Worm (Caenorhabditis elegans) whole organism, young adult: ENCODE results near the gene F35D2.6.
A peak's percentile ranks its signal among the peaks of the same experiment; 100 is the strongest.

Source experiments
- B0261.1 ChIP-seq: sonication (generic microtip); optimal IDR thresholded peaks from 2 replicates; lab custom pipeline; 2016; ENCODE audit warnings: mild to moderate bottlenecking, missing genetic modification characterization, moderate library complexity, missing compliant biosample characterization
- B0336.3 ChIP-seq: fragments of 200-800 bp; sonication (Bioruptor generic); IDR thresholded peaks from 2 replicates; pipeline ENCODE4 v1.3.6; 2022; ENCODE audit warnings: missing genetic modification characterization, missing compliant biosample characterization
- C06A6.2 ChIP-seq: fragments of 200-800 bp; sonication (Bioruptor generic); conservative IDR thresholded peaks from 2 replicates; pipeline ENCODE4 v1.3.6; 2022; ENCODE audit warnings: missing genetic modification characterization, missing compliant biosample characterization
- D2030.7 ChIP-seq: fragments of 200-800 bp; sonication (Bioruptor generic); IDR thresholded peaks from 2 replicates; pipeline ENCODE4 v1.3.6; 2022; ENCODE audit warnings: missing genetic modification reagents, missing genetic modification characterization, missing compliant biosample characterization
- F22D6.2 ChIP-seq: sonication (generic microtip); optimal IDR thresholded peaks from 2 replicates; lab custom pipeline; 2016; ENCODE audit warnings: mild to moderate bottlenecking, missing genetic modification characterization, missing compliant biosample characterization
- F37B4.10 ChIP-seq: fragments of 200-800 bp; sonication (Bioruptor generic); IDR thresholded peaks from 2 replicates; pipeline ENCODE4 v1.3.6; 2022; ENCODE audit warnings: missing genetic modification characterization, missing compliant biosample characterization
- F39B2.1 ChIP-seq: fragments of 200-800 bp; sonication (Bioruptor generic); IDR thresholded peaks from 2 replicates; pipeline ENCODE4 v1.3.6; 2022; ENCODE audit warnings: missing genetic modification reagents, missing genetic modification characterization, missing compliant biosample characterization
- T07F8.4 ChIP-seq: sonication (generic microtip); optimal IDR thresholded peaks from 2 replicates; lab custom pipeline; 2016; ENCODE audit warnings: mild to moderate bottlenecking, missing genetic modification characterization, moderate library complexity, missing compliant biosample characterization
- T26A5.8 ChIP-seq: sonication (generic microtip); optimal IDR thresholded peaks from 2 replicates; lab custom pipeline; 2016; ENCODE audit warnings: missing genetic modification characterization, missing compliant biosample characterization
- Y53G8AR.9 ChIP-seq: fragments of 200-800 bp; sonication (Bioruptor generic); conservative IDR thresholded peaks from 2 replicates; pipeline ENCODE4 v1.3.6; 2022; ENCODE audit warnings: missing genetic modification reagents, missing genetic modification characterization, missing compliant biosample characterization
- Y95B8A.8 ChIP-seq: fragments of 200-800 bp; sonication (Bioruptor generic); IDR thresholded peaks from 2 replicates; pipeline ENCODE4 v1.3.6; 2022; ENCODE audit warnings: missing genetic modification reagents, missing genetic modification characterization, missing compliant biosample characterization
- ZK185.1 ChIP-seq: sonication (generic microtip); optimal IDR thresholded peaks from 2 replicates; lab custom pipeline; 2016; ENCODE audit warnings: mild to moderate bottlenecking, missing genetic modification characterization, missing compliant biosample characterization; ENCODE audit not compliant: poor library complexity, severe bottlenecking
- aptf-3 ChIP-seq: fragments of 200-800 bp; sonication (Bioruptor generic); IDR thresholded peaks from 2 replicates; pipeline ENCODE4 v1.3.6; 2022; ENCODE audit warnings: missing genetic modification characterization, missing compliant biosample characterization
- atf-7 ChIP-seq: sonication (generic microtip); optimal IDR thresholded peaks from 2 replicates; lab custom pipeline; 2017; ENCODE audit warnings: mild to moderate bottlenecking, missing genetic modification characterization, missing compliant biosample characterization
- athp-1 ChIP-seq: sonication (generic microtip); optimal IDR thresholded peaks from 2 replicates; lab custom pipeline; 2017; ENCODE audit warnings: mild to moderate bottlenecking, missing genetic modification characterization, missing compliant biosample characterization
- attf-5 ChIP-seq: fragments of 200-800 bp; sonication (Bioruptor generic); optimal IDR thresholded peaks from 2 replicates; lab custom pipeline; 2018; ENCODE audit warnings: mild to moderate bottlenecking, missing genetic modification characterization, missing compliant biosample characterization
- ccch-3 ChIP-seq: fragments of 200-800 bp; sonication (Bioruptor generic); optimal IDR thresholded peaks from 2 replicates; lab custom pipeline; 2018; ENCODE audit warnings: mild to moderate bottlenecking, missing genetic modification characterization, missing compliant biosample characterization
- ceh-40 ChIP-seq: fragments of 200-800 bp; sonication (Bioruptor generic); IDR thresholded peaks from 2 replicates; pipeline ENCODE4 v1.3.6; 2022; ENCODE audit warnings: missing genetic modification characterization, missing compliant biosample characterization
- chd-7 ChIP-seq: sonication (generic microtip); optimal IDR thresholded peaks from 2 replicates; lab custom pipeline; 2016; ENCODE audit warnings: mild to moderate bottlenecking, missing genetic modification characterization, moderate library complexity, missing compliant biosample characterization
- dox-1 ChIP-seq: fragments of 200-800 bp; sonication (Bioruptor generic); IDR thresholded peaks from 2 replicates; pipeline ENCODE4 v1.3.6; 2022; ENCODE audit warnings: missing genetic modification reagents, missing genetic modification characterization, missing compliant biosample characterization
- egl-44 ChIP-seq: fragments of 200-800 bp; sonication (Bioruptor generic); IDR thresholded peaks from 2 replicates; pipeline ENCODE4 v1.3.6; 2022; ENCODE audit warnings: missing genetic modification reagents, missing genetic modification characterization, missing compliant biosample characterization
- ets-4 ChIP-seq: fragments of 200-800 bp; sonication (Bioruptor generic); optimal IDR thresholded peaks from 2 replicates; lab custom pipeline; 2018; ENCODE audit warnings: mild to moderate bottlenecking, missing genetic modification characterization, missing compliant biosample characterization
- hmg-1.2 ChIP-seq: fragments of 200-800 bp; sonication (Bioruptor generic); IDR thresholded peaks from 2 replicates; pipeline ENCODE4 v1.3.6; 2022; ENCODE audit warnings: missing genetic modification reagents, missing genetic modification characterization, missing compliant biosample characterization
- hsf-1 ChIP-seq: fragments of 200-800 bp; sonication (Bioruptor generic); IDR thresholded peaks from 2 replicates; pipeline ENCODE4 v1.3.6; 2022; ENCODE audit warnings: missing genetic modification reagents, missing genetic modification characterization, missing compliant biosample characterization
- let-526 ChIP-seq: fragments of 200-800 bp; sonication (Bioruptor generic); IDR thresholded peaks from 2 replicates; pipeline ENCODE4 v1.3.6; 2022; ENCODE audit warnings: missing genetic modification reagents, missing genetic modification characterization, missing compliant biosample characterization
- let-607 ChIP-seq, 2 experiments: fragments of 200-800 bp in 1 of 2; sonication (Bioruptor generic) in 1 of 2; sonication (generic microtip) in 1 of 2; optimal IDR thresholded peaks; 2 replicates each; lab custom pipeline; 2016 to 2018; ENCODE audit warnings: mild to moderate bottlenecking in 2 of 2, missing compliant biosample characterization in 2 of 2, missing genetic modification characterization in 2 of 2, moderate library complexity in 2 of 2, missing genotype in 1 of 2
- lin-54 ChIP-seq: fragments of 200-800 bp; sonication (Bioruptor generic); optimal IDR thresholded peaks from 2 replicates; lab custom pipeline; 2018; ENCODE audit warnings: mild to moderate bottlenecking, missing genetic modification characterization, missing compliant biosample characterization
- mel-28 ChIP-seq: sonication (generic microtip); optimal IDR thresholded peaks from 2 replicates; lab custom pipeline; 2016; ENCODE audit warnings: borderline replicate concordance, mild to moderate bottlenecking, missing genetic modification characterization, missing compliant biosample characterization
- nfya-2 ChIP-seq: fragments of 200-800 bp; sonication (Bioruptor generic); IDR thresholded peaks from 2 replicates; pipeline ENCODE4 v1.3.6; 2022; ENCODE audit warnings: missing genetic modification reagents, missing genetic modification characterization, missing compliant biosample characterization
- nfyb-1 ChIP-seq: fragments of 200-800 bp; sonication (Bioruptor generic); IDR thresholded peaks from 2 replicates; pipeline ENCODE4 v1.3.6; 2022; ENCODE audit warnings: missing genetic modification reagents, missing genetic modification characterization, missing compliant biosample characterization
- nhr-80 ChIP-seq: sonication (generic microtip); optimal IDR thresholded peaks from 2 replicates; lab custom pipeline; 2016; ENCODE audit warnings: missing genetic modification characterization, missing compliant biosample characterization
- pbrm-1 ChIP-seq: fragments of 200-800 bp; sonication (Bioruptor generic); IDR thresholded peaks from 2 replicates; pipeline ENCODE4 v1.3.6; 2022; ENCODE audit warnings: missing genetic modification reagents, missing genetic modification characterization, missing compliant biosample characterization
- pha-4 ChIP-seq: fragments of 150-350 bp; sonication (generic microtip); optimal IDR thresholded peaks from 2 replicates; lab custom pipeline; 2014; ENCODE audit warnings: missing biosample characterization, missing genetic modification reagents, missing genetic modification characterization
- snpc-3.4 ChIP-seq: sonication (generic microtip); optimal IDR thresholded peaks from 2 replicates; lab custom pipeline; 2017; ENCODE audit warnings: missing genetic modification characterization, mild to moderate bottlenecking, missing compliant biosample characterization, antibody characterized with exemption, moderate library complexity, missing genotype, missing genetic modification reagents
- somi-1 ChIP-seq: fragments of 200-800 bp; sonication (Bioruptor generic); optimal IDR thresholded peaks from 2 replicates; lab custom pipeline; 2018; ENCODE audit warnings: mild to moderate bottlenecking, missing genetic modification characterization, missing compliant biosample characterization
- tlf-1 ChIP-seq: fragments of 200-800 bp; sonication (Bioruptor generic); optimal IDR thresholded peaks from 2 replicates; lab custom pipeline; 2018; ENCODE audit warnings: mild to moderate bottlenecking, missing genetic modification characterization, missing compliant biosample characterization
- xnd-1 ChIP-seq: sonication (generic microtip); optimal IDR thresholded peaks from 2 replicates; lab custom pipeline; 2016; ENCODE audit warnings: missing genotype, missing genetic modification reagents, missing genetic modification characterization, missing compliant biosample characterization
- ztf-18 ChIP-seq: sonication (generic microtip); optimal IDR thresholded peaks from 2 replicates; lab custom pipeline; 2016; ENCODE audit warnings: missing genotype, mild to moderate bottlenecking, missing genetic modification characterization, missing compliant biosample characterization
- ztf-22 ChIP-seq: fragments of 200-800 bp; sonication (Bioruptor generic); optimal IDR thresholded peaks from 2 replicates; lab custom pipeline; 2018; ENCODE audit warnings: mild to moderate bottlenecking, missing genetic modification characterization, moderate library complexity, missing compliant biosample characterization
- ztf-26 ChIP-seq: sonication (generic microtip); optimal IDR thresholded peaks from 2 replicates; lab custom pipeline; 2017; ENCODE audit warnings: missing genetic modification characterization, missing compliant biosample characterization

The F35D2.6 gene

ce11 chrII:7577412-7577811 is at the start of gene F35D2.6:
TSS of gene F35D2.6 (plus strand) at chrII:7577712.
- TF ChIP-seq nfyb-1 (no peak), D2030.7 (GFP tag; lab: Robert Waterston, UW) (no peak), C06A6.2 (GFP tag; lab: Robert Waterston, UW) (no peak), F39B2.1 (no peak), pbrm-1 (GFP tag; lab: Robert Waterston, UW) (no peak), ets-4 (no peak), xnd-1 (tag; lab: Kevin White, UChicago) (no peak), aptf-3 (GFP tag; lab: Robert Waterston, UW) (no peak), ccch-3 (GFP tag; lab: Kevin White, UChicago) (no peak), athp-1 (tag; lab: Kevin White, UChicago) (no peak), snpc-3.4 (tag; lab: Kevin White, UChicago) (no peak), let-526 (GFP tag; lab: Robert Waterston, UW) (no peak), mel-28 (tag; lab: Kevin White, UChicago) (no peak)

DNA sequence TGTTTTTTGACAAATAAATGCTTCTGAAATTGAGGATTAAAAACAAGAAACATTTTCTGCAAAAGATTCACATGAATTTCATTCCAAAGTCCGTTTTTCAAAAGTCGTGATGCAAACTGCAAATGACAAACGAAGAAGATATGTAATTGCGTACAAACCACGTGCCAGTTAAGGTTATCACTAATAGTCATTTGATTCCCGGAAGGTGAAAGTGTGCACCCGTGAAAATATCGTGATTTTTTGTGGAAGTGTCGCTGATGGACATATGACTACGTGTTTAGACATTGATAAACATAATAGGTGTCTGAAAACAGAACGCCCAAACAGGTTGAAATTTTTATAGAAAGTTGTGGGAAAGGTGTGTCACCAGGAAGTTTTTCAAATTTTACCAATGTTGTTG is 49.3 kb upstream of the F35D2.6 start:
- no peak for TF ChIP-seq T26A5.8
- TF ChIP-seq B0336.3 (GFP tag; lab: Robert Waterston, UW): no peak
- TF ChIP-seq pha-4: no peak
- 0 out of 2 replicates have a peak, but pooled peaks have one; percentile 37 for TF ChIP-seq nfyb-1
- TF ChIP-seq dox-1 (GFP tag; lab: Robert Waterston, UW): no peak
- TF ChIP-seq nfya-2 (GFP tag; lab: Robert Waterston, UW): no peak
- TF ChIP-seq hsf-1 (GFP tag; lab: Robert Waterston, UW): 0 out of 2 replicates have a peak, but pooled peaks have one; percentile 44
- TF ChIP-seq snpc-3.4 (tag; lab: Kevin White, UChicago): no peak
- 0 out of 2 replicates have a peak, but pooled peaks have one; percentile 41 for TF ChIP-seq F37B4.10 (GFP tag; lab: Robert Waterston, UW)
- 0 out of 2 replicates have a peak, but pooled peaks have one; percentile 24 for TF ChIP-seq hmg-1.2 (GFP tag; lab: Robert Waterston, UW)
- TF ChIP-seq somi-1 (GFP tag; lab: Kevin White, UChicago): peak; percentile 20
- TF ChIP-seq attf-5 (GFP tag; lab: Kevin White, UChicago): peak; percentile 46
- TF ChIP-seq let-526 (GFP tag; lab: Robert Waterston, UW): peak; percentile 62; the same call in 1 of the 2 replicates
- TF ChIP-seq ceh-40: 0 out of 2 replicates have a peak, but pooled peaks have one; percentile 32
- TF ChIP-seq lin-54 (GFP tag; lab: Kevin White, UChicago): no peak
- TF ChIP-seq ets-4: peak; percentile 75
- TF ChIP-seq B0261.1 (tag; lab: Kevin White, UChicago): no peak
- TF ChIP-seq Y95B8A.8 (GFP tag; lab: Robert Waterston, UW): peak; percentile 53; the same call in 1 of the 2 replicates
- 0 out of 2 replicates have a peak, but pooled peaks have one; percentile 30 for TF ChIP-seq Y53G8AR.9 (GFP tag; lab: Robert Waterston, UW)
- TF ChIP-seq chd-7: peak; percentile 72
- peak in 1 of 2 experiments; percentile 62 for TF ChIP-seq let-607 (tag; optimal IDR thresholded peaks at IDR 0.05; lab: Kevin White, UChicago)
- TF ChIP-seq ztf-26 (tag; lab: Kevin White, UChicago): peak; percentile 63
- TF ChIP-seq F22D6.2 (tag; lab: Kevin White, UChicago): peak; percentile 3
- peak; percentile 28 for TF ChIP-seq ztf-22
- peak; percentile 61 for TF ChIP-seq tlf-1 (GFP tag; lab: Kevin White, UChicago)
- TF ChIP-seq nhr-80 (tag; lab: Kevin White, UChicago): peak; percentile 67
- TF ChIP-seq atf-7 (tag; lab: Kevin White, UChicago): peak; percentile 88
- 0 out of 2 replicates have a peak, but pooled peaks have one; percentile 23 for TF ChIP-seq pbrm-1 (GFP tag; lab: Robert Waterston, UW)
- TF ChIP-seq C06A6.2 (GFP tag; lab: Robert Waterston, UW): peak; percentile 69; the same call in 1 of the 2 replicates
- TF ChIP-seq ZK185.1 (tag; lab: Kevin White, UChicago): peak; percentile 25
- TF ChIP-seq T07F8.4 (tag; lab: Kevin White, UChicago): no peak
- no peak for TF ChIP-seq ztf-18
- TF ChIP-seq egl-44 (GFP tag; lab: Robert Waterston, UW): peak; percentile 46; the same call in 1 of the 2 replicates
- TF ChIP-seq, all 124 proteins: peak for 23
